Fruit fly (Drosophila melanogaster): Measurements from ENCODE around the gene Ppm1.
A peak's percentile ranks its signal among the peaks of the same experiment; 100 is the strongest.

Gene Ppm1

dm6 chr3L:565964-566627 lies 15.0 kb upstream of the Ppm1 start (continued):
- TF ChIP-seq Hr38 (GFP tag; optimal IDR thresholded peaks at IDR 0.05): no peak
- TF ChIP-seq dsx (GFP tag; optimal IDR thresholded peaks at IDR 0.05; ENCODE audit: poor library complexity, severe bottlenecking): no peak
- peak; percentile 91 for TF ChIP-seq CG15336 (GFP tag; IDR thresholded peaks at IDR 0.05)
- peak; percentile 90 for TF ChIP-seq CG3919 (GFP tag; optimal IDR thresholded peaks at IDR 0.05)
- peak; percentile 87 for TF ChIP-seq fd59A (GFP tag; optimal IDR thresholded peaks at IDR 0.05)
- no peak for TF ChIP-seq CG4318 (GFP tag; optimal IDR thresholded peaks at IDR 0.05)
- TF ChIP-seq Eip93F (GFP tag; optimal IDR thresholded peaks at IDR 0.05): peak; percentile 74
- TF ChIP-seq topi (GFP tag; optimal IDR thresholded peaks at IDR 0.05): peak; percentile 93
- TF ChIP-seq svp (GFP tag): peak; percentile 98
- TF ChIP-seq Met (GFP tag; optimal IDR thresholded peaks at IDR 0.05): peak; percentile 92
- peak; percentile 90 for TF ChIP-seq acj6 (GFP tag; optimal IDR thresholded peaks at IDR 0.05)
- peak; percentile 81 for TF ChIP-seq CG7368 (GFP tag; optimal IDR thresholded peaks at IDR 0.05)
- TF ChIP-seq CG11902 (GFP tag; optimal IDR thresholded peaks at IDR 0.05): peak; percentile 86
- TF ChIP-seq Sox15 (GFP tag; optimal IDR thresholded peaks at IDR 0.05): peak; percentile 89
- peak; percentile 83 for TF ChIP-seq eg (GFP tag; IDR thresholded peaks at IDR 0.05)
- TF ChIP-seq fkh (GFP tag; optimal IDR thresholded peaks at IDR 0.05): no peak
- TF ChIP-seq Sox14 (GFP tag; optimal IDR thresholded peaks at IDR 0.05): peak; percentile 95

DNA sequence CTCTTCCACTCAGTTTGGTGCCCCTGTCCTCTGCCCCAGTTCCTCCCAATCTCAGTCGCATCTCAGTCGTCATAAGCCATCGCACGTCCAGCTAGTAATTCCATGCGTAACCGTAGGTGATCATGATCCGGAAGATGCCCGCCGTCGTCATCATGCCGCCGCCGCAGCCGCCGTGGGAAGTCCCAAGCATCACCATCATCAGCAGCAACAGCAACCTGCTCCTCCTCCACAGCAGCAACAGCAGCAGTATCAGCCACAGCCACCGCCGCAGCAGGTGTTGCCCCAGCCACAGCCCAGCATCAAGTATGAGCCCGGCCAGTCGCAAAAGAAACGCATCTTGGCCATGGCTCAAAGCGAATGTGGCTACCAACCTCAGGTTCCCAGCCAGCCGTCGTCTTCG lies 8.2 kb upstream of the Ppm1 start:
- TF ChIP-seq Eip78C (GFP tag) (no peak), CG10669 (GFP tag; optimal IDR thresholded peaks at IDR 0.05) (no peak), OdsH (GFP tag; optimal IDR thresholded peaks at IDR 0.05) (no peak), CG9139 (GFP tag; optimal IDR thresholded peaks at IDR 0.05) (no peak), dsx (GFP tag; optimal IDR thresholded peaks at IDR 0.05; ENCODE audit: poor library complexity, severe bottlenecking) (no peak), Ets96B (tag; optimal IDR thresholded peaks at IDR 0.05) (no peak), Sox15 (GFP tag; optimal IDR thresholded peaks at IDR 0.05) (no peak), Eip93F (GFP tag; optimal IDR thresholded peaks at IDR 0.05) (no peak), CG1621 (tag; optimal IDR thresholded peaks at IDR 0.05) (no peak), CG7368 (GFP tag; optimal IDR thresholded peaks at IDR 0.05) (no peak), CG3919 (GFP tag; optimal IDR thresholded peaks at IDR 0.05) (no peak), CG3032 (tag; optimal IDR thresholded peaks at IDR 0.05) (no peak), pdm3 (GFP tag; optimal IDR thresholded peaks at IDR 0.05) (no peak)

DNA sequence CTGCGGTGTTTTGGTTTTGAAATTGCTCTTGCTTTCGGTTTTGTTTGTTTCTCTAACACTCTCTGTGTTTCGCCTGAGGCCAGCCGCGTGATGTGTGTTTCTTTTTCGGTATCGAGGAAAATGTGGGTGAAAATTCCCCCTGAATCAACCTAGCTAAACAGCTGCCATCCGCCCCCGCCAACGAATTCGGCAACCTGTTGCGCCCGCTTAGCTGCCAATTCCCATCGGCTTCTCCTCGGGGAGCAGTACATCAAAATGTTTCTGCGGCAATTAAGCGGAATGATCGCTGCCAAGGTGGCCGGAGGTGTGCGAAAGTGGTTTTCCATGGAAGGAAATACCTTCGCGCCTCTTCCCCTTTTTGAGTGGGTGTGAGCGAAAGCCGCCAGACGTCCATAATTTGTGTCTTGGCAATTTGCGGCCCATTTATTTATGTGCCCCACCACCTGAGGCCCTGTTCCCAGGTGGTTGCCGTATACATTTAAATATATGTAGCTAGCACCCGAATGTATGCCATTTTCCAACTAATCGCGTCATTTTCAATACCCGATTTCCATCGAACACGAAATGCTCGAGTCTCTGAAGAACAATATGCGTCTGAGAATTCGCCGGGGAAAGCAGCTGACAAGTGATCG lies 5.6 kb downstream of the Ppm1 start:
- TF ChIP-seq CG4318 (GFP tag; optimal IDR thresholded peaks at IDR 0.05): no peak
- no peak for TF ChIP-seq eg (GFP tag; IDR thresholded peaks at IDR 0.05)
- TF ChIP-seq Gug (GFP tag; IDR thresholded peaks at IDR 0.05): no peak
- no peak for TF ChIP-seq achi (GFP tag; optimal IDR thresholded peaks at IDR 0.05)
- no peak for TF ChIP-seq CG10669 (GFP tag; optimal IDR thresholded peaks at IDR 0.05)
- no peak for TF ChIP-seq Hr4 (GFP tag; optimal IDR thresholded peaks at IDR 0.05)
- no peak for TF ChIP-seq cyc (GFP tag; optimal IDR thresholded peaks at IDR 0.05)
- no peak for TF ChIP-seq Sox15 (GFP tag; optimal IDR thresholded peaks at IDR 0.05)
- no peak for TF ChIP-seq CG3919 (GFP tag; optimal IDR thresholded peaks at IDR 0.05)
- no peak for TF ChIP-seq CG8119 (GFP tag; IDR thresholded peaks at IDR 0.05)
- TF ChIP-seq Eip93F (GFP tag; optimal IDR thresholded peaks at IDR 0.05): no peak
- TF ChIP-seq acj6 (GFP tag; optimal IDR thresholded peaks at IDR 0.05): no peak
- no peak for TF ChIP-seq Sox14 (GFP tag; optimal IDR thresholded peaks at IDR 0.05)
- no peak for TF ChIP-seq CG31627 (GFP tag; optimal IDR thresholded peaks at IDR 0.05)
- no peak for TF ChIP-seq dsx (GFP tag; optimal IDR thresholded peaks at IDR 0.05; ENCODE audit: poor library complexity, severe bottlenecking)
- no peak for TF ChIP-seq Lpt (GFP tag; optimal IDR thresholded peaks at IDR 0.05)
- TF ChIP-seq lz (GFP tag; optimal IDR thresholded peaks at IDR 0.05): no peak
- no peak for TF ChIP-seq pdm3 (GFP tag; optimal IDR thresholded peaks at IDR 0.05)
- TF ChIP-seq OdsH (GFP tag; optimal IDR thresholded peaks at IDR 0.05): no peak
- no peak for TF ChIP-seq CG7368 (GFP tag; optimal IDR thresholded peaks at IDR 0.05)

DNA sequence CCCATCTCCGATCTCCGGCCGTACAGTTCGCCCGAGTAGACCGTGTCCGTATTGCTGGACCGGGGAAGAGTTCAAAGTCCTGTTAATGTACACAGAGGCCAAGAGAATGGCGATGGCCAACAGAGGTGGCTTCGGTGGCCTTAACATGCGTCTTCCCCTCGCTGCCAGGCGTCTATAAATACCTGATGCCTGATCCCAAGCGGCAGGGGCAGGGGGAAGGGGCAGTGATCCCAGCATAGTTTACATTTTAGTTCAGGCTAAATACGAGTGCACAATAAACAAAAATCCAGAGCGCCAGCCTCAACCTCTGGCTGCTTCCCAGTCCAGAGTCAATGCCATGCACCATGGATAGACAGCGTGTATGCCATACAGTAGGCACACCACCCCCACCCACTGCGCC lies 6.7 kb downstream of the Ppm1 start:
- no peak for TF ChIP-seq Hr4 (GFP tag; optimal IDR thresholded peaks at IDR 0.05)
- no peak for TF ChIP-seq CG10631 (GFP tag; optimal IDR thresholded peaks at IDR 0.05)
- TF ChIP-seq vri (GFP tag; optimal IDR thresholded peaks at IDR 0.05): no peak
- TF ChIP-seq CG3919 (GFP tag; optimal IDR thresholded peaks at IDR 0.05): no peak
- TF ChIP-seq topi (GFP tag; optimal IDR thresholded peaks at IDR 0.05): no peak
- TF ChIP-seq Eip78C (GFP tag): no peak
- TF ChIP-seq net (GFP tag; optimal IDR thresholded peaks at IDR 0.05): no peak
- TF ChIP-seq achi (GFP tag; optimal IDR thresholded peaks at IDR 0.05): no peak
- TF ChIP-seq cyc (GFP tag; optimal IDR thresholded peaks at IDR 0.05): no peak
- no peak for TF ChIP-seq CG6808 (GFP tag; optimal IDR thresholded peaks at IDR 0.05)
- TF ChIP-seq Ets96B (tag; optimal IDR thresholded peaks at IDR 0.05): no peak
- no peak for TF ChIP-seq Hr38 (GFP tag; optimal IDR thresholded peaks at IDR 0.05)
- no peak for TF ChIP-seq Gug (GFP tag; IDR thresholded peaks at IDR 0.05)
- no peak for TF ChIP-seq Smox (GFP tag; optimal IDR thresholded peaks at IDR 0.05)
- TF ChIP-seq esn (GFP tag; optimal IDR thresholded peaks at IDR 0.05): no peak
- TF ChIP-seq CG16779 (tag; optimal IDR thresholded peaks at IDR 0.05): no peak
- TF ChIP-seq ss (GFP tag; optimal IDR thresholded peaks at IDR 0.05): no peak
- TF ChIP-seq Lpt (GFP tag; optimal IDR thresholded peaks at IDR 0.05): no peak
- TF ChIP-seq CG8632 (GFP tag; optimal IDR thresholded peaks at IDR 0.05): no peak
- no peak for TF ChIP-seq CG31627 (GFP tag; optimal IDR thresholded peaks at IDR 0.05)
